Worm (Caenorhabditis elegans): ENCODE results near the gene cfap-20.

cfap-20 gene

DNA sequence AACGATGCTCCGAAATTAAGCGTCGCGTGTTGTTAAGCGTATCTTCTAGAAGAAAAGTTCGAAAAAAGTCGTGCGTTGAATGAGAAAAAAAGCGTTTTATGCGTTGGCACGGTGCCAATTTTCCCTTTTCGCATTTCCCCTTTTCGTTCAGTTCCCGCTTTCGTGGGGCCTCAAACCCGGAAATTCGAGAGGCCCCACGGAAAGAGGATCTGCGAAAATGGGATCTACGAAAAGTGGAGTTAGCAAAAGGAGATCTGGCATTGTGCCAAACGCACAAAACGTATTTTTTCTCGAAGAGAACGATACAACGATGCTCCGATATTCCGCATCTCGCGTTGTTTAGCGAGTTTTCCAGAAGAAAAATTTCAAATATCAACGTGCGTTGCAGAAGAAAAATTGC, 37.5 kb downstream of the cfap-20 start (continued):
- no peak for TF ChIP-seq nfya-1 (tag; optimal IDR thresholded peaks at IDR 0.05; ENCODE audit: borderline replicate concordance, insufficient read depth)
- TF ChIP-seq C17E4.6 (GFP tag; IDR thresholded peaks at IDR 0.05), result no peak
- TF ChIP-seq F55B11.4 (tag; optimal IDR thresholded peaks at IDR 0.05; ENCODE audit: borderline replicate concordance, insufficient read depth), result no peak
- 0 out of 2 replicates have a peak, but pooled peaks have one; percentile 50 for TF ChIP-seq aptf-2 (GFP tag; conservative IDR thresholded peaks at IDR 0.05)
- TF ChIP-seq nfyb-1 (GFP tag; IDR thresholded peaks at IDR 0.05), result no peak
- no peak for TF ChIP-seq snpc-1.1 (tag; optimal IDR thresholded peaks at IDR 0.05; ENCODE audit: insufficient read depth)
- TF ChIP-seq fkh-3 (tag; optimal IDR thresholded peaks at IDR 0.05), result no peak
- TF ChIP-seq attf-5 (GFP tag; optimal IDR thresholded peaks at IDR 0.05), result peak; percentile 12
- TF ChIP-seq ceh-100 (GFP tag; IDR thresholded peaks at IDR 0.05), result peak; percentile 96
- TF ChIP-seq ama-1 (optimal IDR thresholded peaks at IDR 0.05), result no peak
- TF ChIP-seq ama-1 (GFP tag; optimal IDR thresholded peaks at IDR 0.05), result no peak
- TF ChIP-seq pbrm-1 (GFP tag; IDR thresholded peaks at IDR 0.05), result peak; percentile 22; the same call in 1 of the 2 replicates
- TF ChIP-seq tlf-1 (GFP tag; optimal IDR thresholded peaks at IDR 0.05), result no peak
- TF ChIP-seq Y79H2A.3 (GFP tag; conservative IDR thresholded peaks at IDR 0.05), result no peak
- no peak for TF ChIP-seq ceh-40 (GFP tag; IDR thresholded peaks at IDR 0.05)
- no peak for TF ChIP-seq akir-1 (GFP tag; optimal IDR thresholded peaks at IDR 0.05)
- no peak for TF ChIP-seq gei-17 (GFP tag; optimal IDR thresholded peaks at IDR 0.05)
- no peak for TF ChIP-seq madf-8 (GFP tag; conservative IDR thresholded peaks at IDR 0.05)
- no peak for TF ChIP-seq repo-1 (tag; optimal IDR thresholded peaks at IDR 0.05)
- no peak for TF ChIP-seq bed-1 (GFP tag; IDR thresholded peaks at IDR 0.05)
- TF ChIP-seq ztf-6 (GFP tag; IDR thresholded peaks at IDR 0.05), result no peak
- no peak; the same call in 1 of the 2 replicates for TF ChIP-seq dox-1 (GFP tag; IDR thresholded peaks at IDR 0.05)
- TF ChIP-seq unc-62 (GFP tag; optimal IDR thresholded peaks at IDR 0.05), result no peak
- no peak for TF ChIP-seq sdz-38 (tag; optimal IDR thresholded peaks at IDR 0.05)
- TF ChIP-seq sptf-2 (GFP tag; optimal IDR thresholded peaks at IDR 0.05), result no peak
- TF ChIP-seq egrh-3 (GFP tag; IDR thresholded peaks at IDR 0.05), result no peak
- TF ChIP-seq F39B2.1 (GFP tag; IDR thresholded peaks at IDR 0.05), result no peak
- no peak for TF ChIP-seq zim-3 (tag; optimal IDR thresholded peaks at IDR 0.05)
- peak; percentile 11 for TF ChIP-seq lin-54 (GFP tag; optimal IDR thresholded peaks at IDR 0.05)
- peak; percentile 39; the same call in 1 of the 2 replicates for TF ChIP-seq K11D2.4 (GFP tag; IDR thresholded peaks at IDR 0.05)
- no peak for TF ChIP-seq mes-4 (tag; optimal IDR thresholded peaks at IDR 0.05)
- no peak for TF ChIP-seq ztf-26 (tag; optimal IDR thresholded peaks at IDR 0.05)
- TF ChIP-seq B0261.1 (tag; optimal IDR thresholded peaks at IDR 0.05), result no peak
- no peak for TF ChIP-seq ztf-25 (GFP tag; IDR thresholded peaks at IDR 0.05)
- no peak for TF ChIP-seq aptf-3 (GFP tag; IDR thresholded peaks at IDR 0.05)
- TF ChIP-seq nfya-2 (GFP tag; IDR thresholded peaks at IDR 0.05), result no peak
- peak; percentile 39 for TF ChIP-seq ceh-27 (GFP tag; optimal IDR thresholded peaks at IDR 0.05)
- no peak for TF ChIP-seq ZK185.1 (tag; optimal IDR thresholded peaks at IDR 0.05; ENCODE audit: poor library complexity, severe bottlenecking)
- no peak for TF ChIP-seq rcor-1 (GFP tag; IDR thresholded peaks at IDR 0.05)
- TF ChIP-seq sea-2 (GFP tag; IDR thresholded peaks at IDR 0.05), result no peak
- TF ChIP-seq ztf-18 (tag; optimal IDR thresholded peaks at IDR 0.05), result peak; percentile 18
- peak; percentile 72; the same call in 1 of the 2 replicates for TF ChIP-seq let-526 (GFP tag; IDR thresholded peaks at IDR 0.05)
- peak; percentile 10 for TF ChIP-seq lsl-1 (GFP tag; optimal IDR thresholded peaks at IDR 0.05)
- 0 out of 2 replicates have a peak, but pooled peaks have one; percentile 35 for TF ChIP-seq bed-2 (GFP tag; IDR thresholded peaks at IDR 0.05)
- no peak for TF ChIP-seq T26A5.8 (tag; optimal IDR thresholded peaks at IDR 0.05)
- peak; percentile 41 for TF ChIP-seq madf-6 (GFP tag; IDR thresholded peaks at IDR 0.05)
- TF ChIP-seq xnd-1 (tag; optimal IDR thresholded peaks at IDR 0.05), result no peak
- no peak for TF ChIP-seq F10E7.11 (tag; optimal IDR thresholded peaks at IDR 0.05)

Measured in whole organism, young adult.